Worm (Caenorhabditis elegans) whole organism, L2 larva: ENCODE results near the gene B0496.11.
A peak's percentile ranks its signal among the peaks of the same experiment; 100 is the strongest.

Experiments used
- C34F6.9 ChIP-seq: fragments of 150-350 bp; optimal IDR thresholded peaks from 2 replicates; lab custom pipeline; 2014; ENCODE audit warnings: missing biosample characterization, missing genetic modification characterization
- F13H6.1 ChIP-seq: sonication (generic microtip); optimal IDR thresholded peaks from 2 replicates; lab custom pipeline; 2016; ENCODE audit warnings: missing genetic modification characterization, missing compliant biosample characterization
- Y55F3AM.14 ChIP-seq: fragments of 200-800 bp; sonication (Bioruptor generic); optimal IDR thresholded peaks from 2 replicates; lab custom pipeline; 2018; ENCODE audit warnings: mild to moderate bottlenecking, missing genetic modification characterization, missing compliant biosample characterization
- ZK546.5 ChIP-seq: sonication (generic microtip); optimal IDR thresholded peaks from 2 replicates; lab custom pipeline; 2017; ENCODE audit warnings: missing biosample characterization, missing genetic modification characterization
- alr-1 ChIP-seq: fragments of 150-350 bp; optimal IDR thresholded peaks from 2 replicates; lab custom pipeline; 2014; ENCODE audit warnings: missing biosample characterization, missing genetic modification characterization
- aly-2 ChIP-seq: fragments of 150-350 bp; optimal IDR thresholded peaks from 2 replicates; lab custom pipeline; 2014; ENCODE audit warnings: missing biosample characterization, missing genetic modification characterization
- ama-1 ChIP-seq: fragments of 150-350 bp; optimal IDR thresholded peaks from 2 replicates; lab custom pipeline; 2018; ENCODE audit warnings: inconsistent platforms
- blmp-1 ChIP-seq: sonication (generic microtip); optimal IDR thresholded peaks from 2 replicates; lab custom pipeline; 2017; ENCODE audit warnings: missing genetic modification characterization, mild to moderate bottlenecking, missing compliant biosample characterization, antibody characterized with exemption, moderate library complexity; ENCODE audit not compliant: insufficient read depth
- ceh-16 ChIP-seq: fragments of 150-350 bp; optimal IDR thresholded peaks from 2 replicates; lab custom pipeline; 2014; ENCODE audit warnings: missing biosample characterization, missing genetic modification characterization
- ceh-82 ChIP-seq: fragments of 150-350 bp; optimal IDR thresholded peaks from 2 replicates; lab custom pipeline; 2014; ENCODE audit warnings: missing biosample characterization, missing genetic modification characterization
- crh-2 ChIP-seq: sonication (generic microtip); optimal IDR thresholded peaks from 2 replicates; lab custom pipeline; 2017; ENCODE audit warnings: missing biosample characterization, missing genetic modification characterization
- dmd-4 ChIP-seq: sonication (generic microtip); optimal IDR thresholded peaks from 2 replicates; lab custom pipeline; 2017; ENCODE audit warnings: missing biosample characterization, missing genetic modification characterization
- egl-27 ChIP-seq: sonication (generic microtip); optimal IDR thresholded peaks from 3 replicates; lab custom pipeline; 2017; ENCODE audit warnings: missing biosample characterization, missing genetic modification reagents, missing genetic modification characterization
- elt-1 ChIP-seq: fragments of 150-350 bp; optimal IDR thresholded peaks from 2 replicates; lab custom pipeline; 2014; ENCODE audit warnings: missing biosample characterization, missing genetic modification characterization
- fos-1 ChIP-seq: fragments of 150-350 bp; optimal IDR thresholded peaks from 2 replicates; lab custom pipeline; 2014; ENCODE audit warnings: missing biosample characterization, missing genetic modification characterization
- gmeb-1 ChIP-seq: fragments of 150-350 bp; optimal IDR thresholded peaks from 2 replicates; lab custom pipeline; 2014; ENCODE audit warnings: missing biosample characterization, missing genetic modification characterization
- lin-13 ChIP-seq: fragments of 150-350 bp; optimal IDR thresholded peaks from 2 replicates; lab custom pipeline; 2014; ENCODE audit warnings: missing biosample characterization, missing genetic modification reagents, missing genetic modification characterization
- lin-39 ChIP-seq: fragments of 150-350 bp; optimal IDR thresholded peaks from 2 replicates; lab custom pipeline; 2014; ENCODE audit warnings: missing biosample characterization, missing genetic modification reagents, missing genetic modification characterization
- lsy-2 ChIP-seq, 2 experiments: fragments of 150-350 bp in 1 of 2; sonication (generic microtip) in 1 of 2; optimal IDR thresholded peaks; 2 replicates each; lab custom pipeline; 2014 to 2017; ENCODE audit warnings: missing biosample characterization in 2 of 2, missing genetic modification characterization in 2 of 2
- mab-5 ChIP-seq: fragments of 150-350 bp; optimal IDR thresholded peaks from 2 replicates; lab custom pipeline; 2014; ENCODE audit warnings: missing biosample characterization, missing genetic modification characterization
- mbf-1 ChIP-seq: sonication (generic microtip); optimal IDR thresholded peaks from 2 replicates; lab custom pipeline; 2017; ENCODE audit warnings: missing biosample characterization, missing genetic modification characterization
- mdl-1 ChIP-seq, 2 experiments: fragments of 150-350 bp in 1 of 2; sonication (generic microtip) in 1 of 2; optimal IDR thresholded peaks; 2 replicates each; lab custom pipeline; 2017; ENCODE audit warnings: missing biosample characterization in 2 of 2, missing genetic modification characterization in 2 of 2
- nhr-10 ChIP-seq: sonication (generic microtip); optimal IDR thresholded peaks from 2 replicates; lab custom pipeline; 2017; ENCODE audit warnings: missing biosample characterization, missing genetic modification characterization
- nhr-11 ChIP-seq: fragments of 150-350 bp; optimal IDR thresholded peaks from 2 replicates; lab custom pipeline; 2014; ENCODE audit warnings: missing biosample characterization, missing genetic modification characterization
- nhr-12 ChIP-seq: fragments of 150-350 bp; optimal IDR thresholded peaks from 2 replicates; lab custom pipeline; 2014; ENCODE audit warnings: missing biosample characterization, missing genetic modification characterization
- nhr-129 ChIP-seq: fragments of 150-350 bp; optimal IDR thresholded peaks from 2 replicates; lab custom pipeline; 2014; ENCODE audit warnings: missing biosample characterization, missing genetic modification characterization
- nhr-25 ChIP-seq: fragments of 150-350 bp; sonication (generic microtip); optimal IDR thresholded peaks from 3 replicates; lab custom pipeline; 2014; ENCODE audit warnings: missing biosample characterization, missing genetic modification characterization
- nhr-6 ChIP-seq: fragments of 150-350 bp; optimal IDR thresholded peaks from 2 replicates; lab custom pipeline; 2014; ENCODE audit warnings: missing biosample characterization, missing genetic modification characterization
- sem-4 ChIP-seq: fragments of 150-350 bp; optimal IDR thresholded peaks from 2 replicates; lab custom pipeline; 2014; ENCODE audit warnings: missing biosample characterization, missing genetic modification reagents, missing genetic modification characterization
- skn-1 ChIP-seq: sonication (generic microtip); optimal IDR thresholded peaks from 2 replicates; lab custom pipeline; 2017; ENCODE audit warnings: missing biosample characterization, missing genetic modification characterization
- sma-3 ChIP-seq: sonication (generic microtip); optimal IDR thresholded peaks from 2 replicates; lab custom pipeline; 2016; ENCODE audit warnings: missing genetic modification reagents, missing genetic modification characterization, missing compliant biosample characterization
- sma-9 ChIP-seq, 2 experiments: fragments of 150-350 bp in 1 of 2; sonication (generic microtip) in 1 of 2; optimal IDR thresholded peaks; 2 replicates each; lab custom pipeline; 2014 to 2016; ENCODE audit warnings: missing genetic modification characterization in 2 of 2, mild to moderate bottlenecking in 1 of 2, missing biosample characterization in 1 of 2, missing compliant biosample characterization in 1 of 2, missing genetic modification reagents in 1 of 2, moderate library complexity in 1 of 2
- snpc-4 ChIP-seq: fragments of 150-350 bp; optimal IDR thresholded peaks from 2 replicates; lab custom pipeline; 2014; ENCODE audit warnings: missing biosample characterization, missing genetic modification characterization
- unc-39 ChIP-seq: fragments of 150-350 bp; optimal IDR thresholded peaks from 2 replicates; lab custom pipeline; 2014; ENCODE audit warnings: missing biosample characterization, missing genetic modification characterization
- unc-55 ChIP-seq: fragments of 150-350 bp; sonication (generic microtip); optimal IDR thresholded peaks from 3 replicates; lab custom pipeline; 2014; ENCODE audit warnings: missing biosample characterization, missing genetic modification reagents, missing genetic modification characterization
- unc-62 ChIP-seq: fragments of 150-350 bp; optimal IDR thresholded peaks from 2 replicates; lab custom pipeline; 2014; ENCODE audit warnings: missing biosample characterization, missing genetic modification reagents, missing genetic modification characterization
- zag-1 ChIP-seq: fragments of 150-350 bp; optimal IDR thresholded peaks from 2 replicates; lab custom pipeline; 2014; ENCODE audit warnings: missing biosample characterization, missing genetic modification characterization
- ztf-11 ChIP-seq: sonication (generic microtip); optimal IDR thresholded peaks from 2 replicates; lab custom pipeline; 2017; ENCODE audit warnings: missing biosample characterization, missing genetic modification characterization

B0496.11 gene

DNA sequence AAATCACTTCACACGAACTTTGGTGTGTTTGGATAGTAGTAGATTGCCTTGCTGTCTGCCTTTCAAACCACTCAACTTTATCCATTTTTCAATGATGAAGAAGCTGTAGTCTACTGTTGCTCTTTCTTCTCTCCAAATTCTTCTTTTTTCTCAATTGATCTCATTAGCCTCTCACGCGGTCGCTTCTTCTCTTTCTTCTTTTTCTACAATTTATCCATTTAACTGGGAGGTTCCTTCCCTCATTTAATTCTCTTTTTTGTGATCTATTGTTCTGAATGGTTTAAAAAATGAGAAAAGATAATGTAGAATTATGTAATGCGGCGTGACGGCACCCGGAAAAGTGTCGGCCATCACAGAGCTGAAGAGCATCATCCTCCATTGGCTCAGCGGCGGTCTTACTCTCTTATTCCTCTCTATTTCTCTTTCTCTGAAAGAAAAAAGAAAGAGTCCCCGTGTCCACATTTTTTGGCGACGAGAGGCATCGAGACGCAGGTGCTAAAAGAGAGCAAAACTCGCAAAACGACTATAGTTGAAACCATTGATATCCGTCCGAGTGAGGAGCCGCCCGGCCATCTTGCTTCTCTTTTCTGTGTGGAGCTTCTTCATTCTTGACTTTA, 33.1 kb downstream of the B0496.11 start:
- TF ChIP-seq ceh-16 (tag; lab: Kevin White, UChicago) = no peak
- peak in 1 of 2 experiments; percentile 17 for TF ChIP-seq lsy-2 (tag; optimal IDR thresholded peaks at IDR 0.05; lab: Kevin White, UChicago)
- peak; percentile 55 for TF ChIP-seq F13H6.1
- TF ChIP-seq mdl-1 (tag; optimal IDR thresholded peaks at IDR 0.05; lab: Kevin White, UChicago) = peak in 1 of 2 experiments; percentile 8
- TF ChIP-seq mbf-1 (tag; lab: Kevin White, UChicago) = no peak
- TF ChIP-seq nhr-12 (tag; lab: Kevin White, UChicago) = no peak
- no peak for TF ChIP-seq sem-4 (tag; lab: Kevin White, UChicago)
- TF ChIP-seq lin-13 (GFP tag; lab: Kevin White, UChicago) = no peak
- TF ChIP-seq Y55F3AM.14 (GFP tag; lab: Kevin White, UChicago) = no peak
- no peak for TF ChIP-seq snpc-4 (tag; lab: Kevin White, UChicago)
- no peak for TF ChIP-seq ZK546.5 (tag; lab: Kevin White, UChicago)
- TF ChIP-seq nhr-6 (tag; lab: Kevin White, UChicago) = no peak
- no peak for TF ChIP-seq alr-1 (tag; lab: Kevin White, UChicago)
- TF ChIP-seq nhr-10 = no peak
- no peak for TF ChIP-seq mab-5 (tag; lab: Kevin White, UChicago)
- TF ChIP-seq aly-2 (tag; lab: Kevin White, UChicago) = no peak
- no peak for TF ChIP-seq blmp-1 (tag; lab: Kevin White, UChicago)
- no peak for TF ChIP-seq skn-1
- no peak for TF ChIP-seq nhr-11 (tag; lab: Kevin White, UChicago)
- no peak for TF ChIP-seq lin-39
- no peak for TF ChIP-seq elt-1 (tag; lab: Kevin White, UChicago)
- no peak for TF ChIP-seq zag-1 (tag; lab: Kevin White, UChicago)
- no peak for TF ChIP-seq sma-3
- peak; percentile 40 for TF ChIP-seq nhr-129 (tag; lab: Kevin White, UChicago)
- TF ChIP-seq sma-9 (GFP tag; optimal IDR thresholded peaks at IDR 0.05; lab: Kevin White, UChicago) = peak; percentile 59
- no peak for TF ChIP-seq sma-9 (tag; optimal IDR thresholded peaks at IDR 0.05; lab: Kevin White, UChicago)
- no peak for TF ChIP-seq dmd-4 (tag; lab: Kevin White, UChicago)
- TF ChIP-seq unc-55 = peak; percentile 50
- TF ChIP-seq C34F6.9 (tag; lab: Kevin White, UChicago) = peak; percentile 23
- no peak for TF ChIP-seq fos-1 (tag; lab: Kevin White, UChicago)
- no peak for TF ChIP-seq unc-62 (GFP tag; lab: Kevin White, UChicago)

DNA sequence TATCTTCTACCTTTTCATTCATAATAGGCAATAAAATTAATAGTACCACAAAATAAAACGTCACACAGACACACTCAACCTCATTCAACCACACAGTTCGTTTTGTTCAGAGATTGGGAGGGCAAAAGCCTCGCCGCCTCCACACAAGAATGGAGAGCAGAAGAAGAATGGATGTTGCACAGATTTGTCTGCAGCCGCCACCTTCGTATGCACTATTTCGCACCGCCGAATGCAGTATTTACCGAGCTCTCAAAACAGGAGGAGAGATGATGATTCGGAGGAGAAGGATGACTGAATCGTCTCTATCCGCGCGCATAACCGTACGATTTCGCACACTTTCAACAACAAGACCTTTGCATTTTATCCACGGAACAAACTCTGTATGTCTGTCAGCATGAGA, 36.3 kb downstream of the B0496.11 start:
- TF ChIP-seq Y55F3AM.14 (GFP tag; lab: Kevin White, UChicago) (peak; percentile 14), ama-1 (lab: Kevin White, UChicago) (peak; percentile 3), mab-5 (tag; lab: Kevin White, UChicago) (no peak), crh-2 (tag; lab: Kevin White, UChicago) (no peak), C34F6.9 (tag; lab: Kevin White, UChicago) (no peak), nhr-129 (tag; lab: Kevin White, UChicago) (peak; percentile 41), unc-55 (no peak), lin-39 (no peak)

DNA sequence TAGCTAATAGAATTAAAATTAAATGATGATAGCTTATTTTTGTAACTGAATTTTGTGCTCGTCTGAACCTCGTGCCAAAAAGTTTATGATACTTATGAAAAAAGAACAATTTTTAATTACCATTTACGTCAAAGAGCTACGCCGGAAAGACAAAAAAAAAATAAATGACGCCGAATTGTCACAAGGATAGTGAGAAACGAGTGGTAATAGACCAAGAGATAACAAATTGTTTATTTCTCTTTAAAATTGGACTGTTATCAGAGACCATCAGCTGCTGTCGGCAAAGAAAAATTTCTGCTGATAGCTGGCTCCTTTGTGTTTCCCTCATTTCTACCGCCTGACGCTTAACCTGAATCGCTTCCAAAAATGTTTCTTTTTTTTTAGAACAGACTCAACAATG, 40.1 kb downstream of the B0496.11 start, which contains the start of gene pitr-1:
pitr-1 (plus strand) TSS at position 386 of the 400 bp plus-strand sequence.
- TF ChIP-seq fos-1 (tag; lab: Kevin White, UChicago) = peak; percentile 43
- TF ChIP-seq aly-2 (tag; lab: Kevin White, UChicago) = no peak
- peak in 1 of 2 experiments; percentile 6 for TF ChIP-seq lsy-2 (tag; optimal IDR thresholded peaks at IDR 0.05; lab: Kevin White, UChicago)
- no peak for TF ChIP-seq gmeb-1 (tag; lab: Kevin White, UChicago)
- no peak for TF ChIP-seq skn-1
- TF ChIP-seq unc-62 (GFP tag; lab: Kevin White, UChicago) = no peak
- TF ChIP-seq crh-2 (tag; lab: Kevin White, UChicago) = peak; percentile 18
- TF ChIP-seq sem-4 (tag; lab: Kevin White, UChicago) = no peak
- TF ChIP-seq unc-39 (tag; lab: Kevin White, UChicago) = no peak
- peak; percentile 25 for TF ChIP-seq nhr-129 (tag; lab: Kevin White, UChicago)
- TF ChIP-seq nhr-25 (tag; lab: Kevin White, UChicago) = no peak
- TF ChIP-seq ztf-11 (tag; lab: Kevin White, UChicago) = no peak
- TF ChIP-seq egl-27 (tag; lab: Kevin White, UChicago) = no peak
- TF ChIP-seq blmp-1 (tag; lab: Kevin White, UChicago) = no peak
- TF ChIP-seq ceh-82 (tag; lab: Kevin White, UChicago) = no peak
- peak; percentile 73 for TF ChIP-seq sma-9 (GFP tag; optimal IDR thresholded peaks at IDR 0.05; lab: Kevin White, UChicago)
- TF ChIP-seq sma-9 (tag; optimal IDR thresholded peaks at IDR 0.05; lab: Kevin White, UChicago) = no peak
- no peak for TF ChIP-seq mbf-1 (tag; lab: Kevin White, UChicago)
